Fruit fly (Drosophila melanogaster) whole organism, embryonic: ENCODE results near the gene CG15382.

Experiments
- Awh ChIP-seq: fragments of 200-800 bp; sonication (Bioruptor generic); IDR thresholded peaks from 2 replicates; pipeline ENCODE4, ENCODE4 v1.3.6; 2022; ENCODE audit warnings: missing biosample characterization, missing genetic modification characterization
- BEAF-32 ChIP-seq: fragments of 200-800 bp; sonication (Bioruptor generic); optimal IDR thresholded peaks from 3 replicates; lab custom pipeline; 2017; ENCODE audit warnings: missing biosample characterization, missing genetic modification characterization, mild to moderate bottlenecking, moderate library complexity, missing genetic modification reagents
- CG10431 ChIP-seq: fragments of 200-800 bp; sonication (Bioruptor generic); optimal IDR thresholded peaks from 3 replicates; lab custom pipeline; 2018; ENCODE audit warnings: missing biosample characterization, mild to moderate bottlenecking, missing genetic modification characterization
- CG10462 ChIP-seq: fragments of 200-800 bp; sonication (Bioruptor generic); optimal IDR thresholded peaks from 2 replicates; lab custom pipeline; 2016; ENCODE audit warnings: missing biosample characterization, missing genetic modification characterization
- CG10565 ChIP-seq: fragments of 200-800 bp; sonication (Bioruptor generic); optimal IDR thresholded peaks from 3 replicates; lab custom pipeline; 2016; ENCODE audit warnings: missing biosample characterization, mild to moderate bottlenecking, missing genetic modification characterization
- CG11085 ChIP-seq: fragments of 200-800 bp; sonication (Bioruptor generic); IDR thresholded peaks from 2 replicates; pipeline ENCODE4 v1.3.6; 2022; ENCODE audit warnings: missing biosample characterization, missing genetic modification characterization
- CG11560 ChIP-seq: fragments of 200-800 bp; sonication (Bioruptor generic); IDR thresholded peaks from 3 replicates; pipeline ENCODE4 v1.3.6; 2022; ENCODE audit warnings: missing biosample characterization, missing genetic modification characterization
- CG12236 ChIP-seq: fragments of 200-800 bp; sonication (Bioruptor generic); optimal IDR thresholded peaks from 2 replicates; lab custom pipeline; 2016; ENCODE audit warnings: missing biosample characterization, missing genetic modification characterization
- CG12769 ChIP-seq: fragments of 200-800 bp; sonication (Bioruptor generic); optimal IDR thresholded peaks from 2 replicates; lab custom pipeline; 2019; ENCODE audit warnings: missing biosample characterization, mild to moderate bottlenecking, missing genetic modification characterization, moderate library complexity
- CG15073 ChIP-seq: fragments of 200-800 bp; sonication (Bioruptor generic); optimal IDR thresholded peaks from 2 replicates; lab custom pipeline; 2016; ENCODE audit warnings: missing biosample characterization, missing genetic modification characterization
- CG15696 ChIP-seq: fragments of 200-800 bp; sonication (Bioruptor generic); optimal IDR thresholded peaks from 2 replicates; lab custom pipeline; 2019; ENCODE audit warnings: missing biosample characterization, mild to moderate bottlenecking, missing genetic modification characterization, moderate library complexity
- CG17361 ChIP-seq: fragments of 200-800 bp; sonication (Bioruptor generic); IDR thresholded peaks from 3 replicates; pipeline ENCODE4 v1.3.6; 2022; ENCODE audit warnings: missing biosample characterization, missing genetic modification characterization
- CG6175 ChIP-seq: fragments of 200-800 bp; sonication (Bioruptor generic); IDR thresholded peaks from 3 replicates; pipeline ENCODE4 v1.3.6; 2022; ENCODE audit warnings: missing biosample characterization, missing genetic modification characterization
- CG7556 ChIP-seq: fragments of 200-800 bp; sonication (Bioruptor generic); optimal IDR thresholded peaks from 2 replicates; lab custom pipeline; 2017; ENCODE audit warnings: missing biosample characterization, mild to moderate bottlenecking, missing genetic modification characterization
- CG7745 ChIP-seq: fragments of 200-800 bp; sonication (Bioruptor generic); optimal IDR thresholded peaks from 2 replicates; lab custom pipeline; 2018; ENCODE audit warnings: missing biosample characterization, mild to moderate bottlenecking, missing genetic modification characterization, moderate library complexity
- CG9797 ChIP-seq: fragments of 200-800 bp; sonication (Bioruptor generic); optimal IDR thresholded peaks from 3 replicates; lab custom pipeline; 2018; ENCODE audit warnings: missing biosample characterization, mild to moderate bottlenecking, missing genetic modification characterization
- CG9932 ChIP-seq: fragments of 200-800 bp; sonication (Bioruptor generic); IDR thresholded peaks from 2 replicates; pipeline ENCODE4 v1.3.6; 2022; ENCODE audit warnings: missing biosample characterization, missing genetic modification characterization
- CkIIα-i1 ChIP-seq: fragments of 200-800 bp; sonication (Bioruptor generic); IDR thresholded peaks from 2 replicates; pipeline ENCODE4 v1.3.6; 2022; ENCODE audit warnings: missing biosample characterization, missing genetic modification characterization
- Dref ChIP-seq: fragments of 200-800 bp; sonication (Bioruptor generic); IDR thresholded peaks from 2 replicates; pipeline ENCODE4 v1.3.6; 2022; ENCODE audit warnings: missing biosample characterization, missing genetic modification characterization
- MESR4 ChIP-seq: fragments of 200-800 bp; sonication (Bioruptor generic); optimal IDR thresholded peaks from 2 replicates; lab custom pipeline; 2018; ENCODE audit warnings: missing biosample characterization, mild to moderate bottlenecking, missing genetic modification characterization, moderate library complexity
- Ssrp ChIP-seq: fragments of 200-800 bp; sonication (Bioruptor generic); optimal IDR thresholded peaks from 2 replicates; lab custom pipeline; 2018; ENCODE audit warnings: missing biosample characterization, mild to moderate bottlenecking, missing genetic modification characterization, moderate library complexity
- TFAM ChIP-seq: fragments of 200-800 bp; sonication (Bioruptor generic); optimal IDR thresholded peaks from 2 replicates; lab custom pipeline; 2017; ENCODE audit warnings: missing biosample characterization, missing genetic modification characterization, inconsistent platforms
- Vsx1 ChIP-seq: fragments of 200-800 bp; sonication (Bioruptor generic); optimal IDR thresholded peaks from 2 replicates; lab custom pipeline; 2017; ENCODE audit warnings: missing biosample characterization, mild to moderate bottlenecking, missing genetic modification characterization, missing genetic modification reagents
- Xbp1 ChIP-seq: fragments of 200-800 bp; sonication (Bioruptor generic); optimal IDR thresholded peaks from 3 replicates; lab custom pipeline; 2016; ENCODE audit warnings: missing biosample characterization, mild to moderate bottlenecking, missing genetic modification characterization
- bbx ChIP-seq: fragments of 200-800 bp; sonication (Bioruptor generic); IDR thresholded peaks from 2 replicates; pipeline ENCODE4 v1.3.6; 2022; ENCODE audit warnings: missing biosample characterization, missing genetic modification characterization; ENCODE audit not compliant: partially characterized antibody
- corto ChIP-seq: fragments of 200-800 bp; sonication (Bioruptor generic); optimal IDR thresholded peaks from 2 replicates; lab custom pipeline; 2016; ENCODE audit warnings: missing biosample characterization, mild to moderate bottlenecking, missing genetic modification characterization, moderate library complexity
- cwo ChIP-seq: fragments of 200-800 bp; sonication (Bioruptor generic); optimal IDR thresholded peaks from 3 replicates; lab custom pipeline; 2017; ENCODE audit warnings: missing biosample characterization, missing genetic modification characterization, mild to moderate bottlenecking, moderate library complexity, missing genetic modification reagents
- dimm ChIP-seq: fragments of 200-800 bp; sonication (Bioruptor generic); IDR thresholded peaks from 2 replicates; pipeline ENCODE4 v1.3.6; 2022; ENCODE audit warnings: missing biosample characterization, missing genetic modification characterization
- fd102C ChIP-seq: fragments of 200-800 bp; sonication (Bioruptor generic); optimal IDR thresholded peaks from 2 replicates; lab custom pipeline; 2018; ENCODE audit warnings: missing biosample characterization, mild to moderate bottlenecking, missing genetic modification characterization, moderate library complexity
- gsb ChIP-seq: fragments of 200-800 bp; sonication (Bioruptor generic); IDR thresholded peaks from 2 replicates; pipeline ENCODE4 v1.3.6; 2022; ENCODE audit warnings: missing biosample characterization, missing genetic modification characterization
- hbn ChIP-seq: fragments of 200-800 bp; sonication (Bioruptor generic); IDR thresholded peaks from 2 replicates; pipeline ENCODE4 v1.3.6; 2022; ENCODE audit warnings: missing biosample characterization, missing genetic modification characterization; ENCODE audit not compliant: partially characterized antibody
- kah ChIP-seq: fragments of 200-800 bp; sonication (Bioruptor generic); optimal IDR thresholded peaks from 2 replicates; lab custom pipeline; 2018; ENCODE audit warnings: missing biosample characterization, mild to moderate bottlenecking, missing genetic modification characterization
- ken ChIP-seq: fragments of 200-800 bp; sonication (Bioruptor generic); IDR thresholded peaks from 3 replicates; pipeline ENCODE4 v1.3.6; 2022; ENCODE audit warnings: missing biosample characterization, missing genetic modification characterization
- knrl ChIP-seq: fragments of 200-800 bp; sonication (Bioruptor generic); IDR thresholded peaks from 3 replicates; pipeline ENCODE4 v1.3.6; 2022; ENCODE audit warnings: missing biosample characterization, missing genetic modification characterization; ENCODE audit not compliant: partially characterized antibody
- oc ChIP-seq: fragments of 200-800 bp; sonication (Bioruptor generic); optimal IDR thresholded peaks from 2 replicates; lab custom pipeline; 2018; ENCODE audit warnings: missing biosample characterization, mild to moderate bottlenecking, missing genetic modification characterization, moderate library complexity
- p53 ChIP-seq: fragments of 200-800 bp; sonication (Bioruptor generic); optimal IDR thresholded peaks from 2 replicates; lab custom pipeline; 2016; ENCODE audit warnings: missing biosample characterization, missing genetic modification characterization
- prd ChIP-seq, 3 experiments: fragments of >200 bp in 2 of 3; fragments of 200-800 bp in 1 of 3; sonication (Bioruptor generic) in 1 of 3; optimal IDR thresholded peaks in 2 of 3; IDR thresholded peaks in 1 of 3; 2 replicates in 2 of 3; 3 replicates in 1 of 3; pipeline versions ENCODE4 v1.3.6 to Lab custom; 2017 to 2022; ENCODE audit warnings: missing biosample characterization in 1 of 3, missing genetic modification characterization in 1 of 3
- psq ChIP-seq: fragments of 200-800 bp; sonication (Bioruptor generic); optimal IDR thresholded peaks from 2 replicates; lab custom pipeline; 2017; ENCODE audit warnings: missing biosample characterization, missing genetic modification characterization
- pum ChIP-seq: fragments of 200-800 bp; sonication (Bioruptor generic); optimal IDR thresholded peaks from 2 replicates; lab custom pipeline; 2016; ENCODE audit warnings: missing biosample characterization, missing genetic modification characterization
- pzg ChIP-seq: fragments of 200-800 bp; sonication (Bioruptor generic); optimal IDR thresholded peaks from 3 replicates; lab custom pipeline; 2018; ENCODE audit warnings: missing biosample characterization, mild to moderate bottlenecking, missing genetic modification characterization, moderate library complexity
- sens-2 ChIP-seq: fragments of 200-800 bp; sonication (Bioruptor generic); IDR thresholded peaks from 2 replicates; pipeline ENCODE4 v1.3.6; 2022; ENCODE audit warnings: missing biosample characterization, missing genetic modification characterization
- sima ChIP-seq: fragments of 200-800 bp; sonication (Bioruptor generic); optimal IDR thresholded peaks from 2 replicates; lab custom pipeline; 2016; ENCODE audit warnings: missing biosample characterization, missing genetic modification characterization
- sr ChIP-seq: fragments of 200-800 bp; sonication (Bioruptor generic); IDR thresholded peaks from 3 replicates; pipeline ENCODE4 v1.3.6; 2022; ENCODE audit warnings: missing biosample characterization, missing genetic modification characterization
- tgo ChIP-seq: fragments of 200-800 bp; sonication (Bioruptor generic); IDR thresholded peaks from 3 replicates; pipeline ENCODE4 v1.3.6; 2022; ENCODE audit warnings: missing biosample characterization, missing genetic modification characterization
- tin ChIP-seq: fragments of 200-800 bp; sonication (Bioruptor generic); optimal IDR thresholded peaks from 3 replicates; lab custom pipeline; 2016; ENCODE audit warnings: missing biosample characterization, missing genetic modification characterization
- tup ChIP-seq: fragments of 200-800 bp; sonication (Bioruptor generic); optimal IDR thresholded peaks from 2 replicates; lab custom pipeline; 2016; ENCODE audit warnings: missing biosample characterization, mild to moderate bottlenecking, missing genetic modification characterization, moderate library complexity
- usp ChIP-seq: fragments of >200 bp; optimal IDR thresholded peaks from 2 replicates; lab custom pipeline; 2017; ENCODE audit warnings: missing biosample characterization, missing genetic modification characterization
- vfl ChIP-seq: fragments of 200-800 bp; sonication (Bioruptor generic); optimal IDR thresholded peaks from 2 replicates; lab custom pipeline; 2016; ENCODE audit warnings: missing biosample characterization, missing genetic modification characterization

CG15382 gene

dm6 chr2L:2177969-2178809, 22.6 kb downstream of the CG15382 start, which contains the start of gene aop (continued):
- TF ChIP-seq cwo (no peak), CG9932 (no peak), p53 (peak; percentile 98), hbn (GFP tag; lab: Robert Waterston, UW) (no peak), CG10462 (GFP tag; lab: Kevin White, UChicago) (no peak), CG15696 (tag; lab: Kevin White, UChicago) (peak; percentile 18), MESR4 (no peak), CG10565 (GFP tag; lab: Kevin White, UChicago) (no peak), psq (GFP tag; lab: Kevin White, UChicago) (peak; percentile 71), BEAF-32 (GFP tag; lab: Kevin White, UChicago) (no peak), CG15073 (no peak), dimm (GFP tag; lab: Robert Waterston, UW) (no peak), ken (no peak), knrl (0 out of 3 replicates have a peak, but pooled peaks have one; percentile 16), tup (no peak), Xbp1 (GFP tag; lab: Kevin White, UChicago) (no peak), CG11085 (GFP tag; lab: Robert Waterston, UW) (no peak), sens-2 (GFP tag; lab: Robert Waterston, UW) (no peak), CG10431 (peak; percentile 14), CG11560 (tag; lab: Robert Waterston, UW) (no peak), fd102C (GFP tag; lab: Kevin White, UChicago) (peak; percentile 77), pzg (GFP tag; lab: Kevin White, UChicago) (no peak), corto (GFP tag; lab: Kevin White, UChicago) (no peak), CG6175 (GFP tag; lab: Robert Waterston, UW) (no peak), CG12769 (tag; lab: Kevin White, UChicago) (peak; percentile 38), sima (GFP tag; lab: Kevin White, UChicago) (no peak), CG7745 (peak; percentile 45), tgo (GFP tag; lab: Robert Waterston, UW) (0 out of 3 replicates have a peak, but pooled peaks have one; percentile 10), TFAM (GFP tag; lab: Kevin White, UChicago) (no peak), Dref (GFP tag; lab: Robert Waterston, UW) (no peak), kah (GFP tag; lab: Kevin White, UChicago) (peak; percentile 41), CG17361 (GFP tag; lab: Robert Waterston, UW) (no peak), Ssrp (no peak), oc (tag; lab: Kevin White, UChicago) (peak; percentile 21), CG9797 (GFP tag; lab: Kevin White, UChicago) (no peak), Awh (GFP tag; lab: Robert Waterston, UW) (no peak), tin (no peak), usp (GFP tag; lab: Kevin White, UChicago) (no peak), prd (optimal IDR thresholded peaks at IDR 0.05; lab: Kevin White, UChicago) (no peak), prd (GFP tag; IDR thresholded peaks at IDR 0.05; lab: Robert Waterston, UW) (no peak), Vsx1 (GFP tag; lab: Kevin White, UChicago) (peak; percentile 44), CG7556 (GFP tag; lab: Kevin White, UChicago) (peak; percentile 13), vfl (GFP tag; lab: Kevin White, UChicago) (no peak), gsb (GFP tag; lab: Robert Waterston, UW) (no peak), pum (GFP tag; lab: Kevin White, UChicago) (no peak), bbx (GFP tag; lab: Robert Waterston, UW) (0 out of 2 replicates have a peak, but pooled peaks have one; percentile 17), CG12236 (no peak), sr (GFP tag; lab: Robert Waterston, UW) (peak; percentile 73; the same call in 2 of the 3 replicates), CkIIα-i1 (no peak)
